Worm (Caenorhabditis elegans): ENCODE data around the gene efhd-1.
A peak's percentile ranks its signal among the peaks of the same experiment; 100 is the strongest.

Gene efhd-1

DNA sequence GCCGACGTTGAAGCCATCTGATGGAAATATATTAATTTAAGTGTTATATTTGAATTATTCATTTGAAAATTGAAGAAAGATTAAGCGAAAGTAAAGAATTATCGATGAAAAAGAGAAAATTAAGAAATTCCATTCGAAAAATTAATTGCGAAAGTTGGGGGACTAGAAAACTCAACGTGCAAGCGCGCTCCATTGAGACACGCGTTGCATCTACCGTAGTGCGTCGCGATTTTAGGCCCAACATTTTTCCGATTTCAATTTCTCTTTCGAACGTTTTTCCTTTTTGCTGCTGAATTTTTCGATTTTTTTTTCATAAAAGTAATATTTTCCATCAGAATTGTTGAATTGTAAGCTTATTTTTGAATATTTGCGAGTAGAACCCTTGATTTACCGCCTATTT is 24.3 kb upstream of the efhd-1 start, which contains the start of gene Y48B6A.1 (continued):
- TF ChIP-seq nfyb-1 (GFP tag; IDR thresholded peaks at IDR 0.05) (0 out of 2 replicates have a peak, but pooled peaks have one; percentile 40), Y53F4B.3 (GFP tag; IDR thresholded peaks at IDR 0.05) (no peak), F22D6.2 (tag; optimal IDR thresholded peaks at IDR 0.05) (peak; percentile 38), B0019.2 (GFP tag; conservative IDR thresholded peaks at IDR 0.05) (peak; percentile 79), lag-1 (GFP tag; IDR thresholded peaks at IDR 0.05) (peak; percentile 69; the same call in 1 of the 2 replicates), ceh-91 (GFP tag; IDR thresholded peaks at IDR 0.05) (peak; percentile 87), attf-3 (GFP tag; conservative IDR thresholded peaks at IDR 0.05) (peak; percentile 66), ztf-26 (tag; optimal IDR thresholded peaks at IDR 0.05) (peak; percentile 56), C06A6.2 (GFP tag; conservative IDR thresholded peaks at IDR 0.05) (no peak; the same call in 1 of the 2 replicates), sea-2 (GFP tag; IDR thresholded peaks at IDR 0.05) (no peak), nhr-80 (tag; optimal IDR thresholded peaks at IDR 0.05) (peak; percentile 84), cebp-1 (GFP tag; IDR thresholded peaks at IDR 0.05) (peak; percentile 81), cebp-1 (tag; optimal IDR thresholded peaks at IDR 0.05) (peak; percentile 88), B0336.3 (GFP tag; IDR thresholded peaks at IDR 0.05) (peak; percentile 62; the same call in 1 of the 2 replicates), B0261.1 (tag; optimal IDR thresholded peaks at IDR 0.05) (peak; percentile 16), nhr-90 (tag; optimal IDR thresholded peaks at IDR 0.05) (no peak), somi-1 (GFP tag; optimal IDR thresholded peaks at IDR 0.05) (peak; percentile 32), nhr-120 (GFP tag; IDR thresholded peaks at IDR 0.05) (no peak), snpc-4 (GFP tag; optimal IDR thresholded peaks at IDR 0.05) (peak; percentile 49), snpc-4 (tag; optimal IDR thresholded peaks at IDR 0.05) (peak; percentile 73 to 90 (median 78)), ztf-3 (GFP tag; optimal IDR thresholded peaks at IDR 0.05) (no peak), egl-44 (GFP tag; IDR thresholded peaks at IDR 0.05) (0 out of 2 replicates have a peak, but pooled peaks have one; percentile 46), hmg-20 (GFP tag; IDR thresholded peaks at IDR 0.05) (no peak), zfh-2 (GFP tag; conservative IDR thresholded peaks at IDR 0.05) (peak; percentile 66), sptf-2 (GFP tag; optimal IDR thresholded peaks at IDR 0.05) (peak; percentile 53), xnd-1 (tag; optimal IDR thresholded peaks at IDR 0.05) (peak; percentile 35), ztf-25 (GFP tag; IDR thresholded peaks at IDR 0.05) (peak; percentile 90), die-1 (tag; optimal IDR thresholded peaks at IDR 0.05) (peak; percentile 2), madf-3 (GFP tag; IDR thresholded peaks at IDR 0.05) (peak; percentile 99), ceh-79 (tag; optimal IDR thresholded peaks at IDR 0.05) (no peak), tbx-9 (tag; optimal IDR thresholded peaks at IDR 0.05; ENCODE audit: borderline replicate concordance) (no peak), mcd-1 (GFP tag; IDR thresholded peaks at IDR 0.05) (peak; percentile 99), T07F8.4 (tag; optimal IDR thresholded peaks at IDR 0.05) (no peak), unc-62 (GFP tag; optimal IDR thresholded peaks at IDR 0.05) (no peak), ztf-28 (GFP tag; IDR thresholded peaks at IDR 0.05) (peak; percentile 96), Y56A3A.18 (GFP tag; IDR thresholded peaks at IDR 0.05) (0 out of 2 replicates have a peak, but pooled peaks have one; percentile 23), Y95B8A.8 (GFP tag; IDR thresholded peaks at IDR 0.05) (peak; percentile 91), madf-8 (GFP tag; conservative IDR thresholded peaks at IDR 0.05) (peak; percentile 68), D2030.7 (GFP tag; IDR thresholded peaks at IDR 0.05) (peak; percentile 95), F10E7.11 (tag; optimal IDR thresholded peaks at IDR 0.05) (no peak), T26A5.8 (tag; optimal IDR thresholded peaks at IDR 0.05) (no peak), lin-35 (GFP tag; optimal IDR thresholded peaks at IDR 0.05) (peak in 2 of 3 experiments; percentile 39 to 90), cebp-2 (GFP tag; IDR thresholded peaks at IDR 0.05) (no peak), let-607 (tag; optimal IDR thresholded peaks at IDR 0.05) (peak; percentile 42 to 69), nhr-27 (tag; optimal IDR thresholded peaks at IDR 0.05) (no peak), akir-1 (GFP tag; optimal IDR thresholded peaks at IDR 0.05) (no peak), Y67H2A.10 (GFP tag; conservative IDR thresholded peaks at IDR 0.05) (peak; percentile 76), F57C9.4 (tag; optimal IDR thresholded peaks at IDR 0.05) (no peak)

All from whole organism, young adult.